Fruit fly (Drosophila melanogaster): ENCODE results near the gene CG13032.
A peak's percentile ranks its signal among the peaks of the same experiment; 100 is the strongest.

Gene CG13032

DNA sequence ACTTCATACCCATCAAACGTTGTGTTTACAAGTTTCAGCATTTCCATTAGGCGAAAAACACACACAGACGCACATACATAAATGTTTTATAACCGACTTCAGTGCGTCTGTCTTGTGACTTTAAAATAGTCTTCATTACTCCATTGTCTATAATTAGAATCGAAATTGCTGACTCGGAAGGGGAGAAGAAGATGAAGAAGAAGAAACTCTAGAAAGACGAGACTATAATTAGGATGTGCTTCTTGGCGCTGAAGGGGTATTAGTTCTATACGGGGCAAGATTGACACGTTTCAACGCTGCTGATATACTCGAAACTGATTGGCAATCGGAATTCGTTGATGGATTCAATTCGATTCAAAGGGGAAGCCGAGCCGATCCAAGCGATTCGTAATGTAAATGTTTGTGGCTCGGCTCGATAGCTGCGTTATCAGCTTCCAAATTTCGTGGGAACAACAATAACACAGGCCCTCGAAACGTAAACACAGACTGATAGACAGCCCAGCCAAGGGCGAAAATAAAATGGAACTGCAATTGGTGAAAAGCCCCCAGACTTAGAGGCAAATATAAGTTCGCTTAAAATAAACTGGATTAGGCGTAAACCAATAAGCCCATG is 35.1 kb downstream of the CG13032 start:
- TF ChIP-seq rn (GFP tag; IDR thresholded peaks at IDR 0.05) (no peak), CG4496 (GFP tag; IDR thresholded peaks at IDR 0.05) (no peak), EcR (GFP tag; optimal IDR thresholded peaks at IDR 0.05) (no peak), CG9948 (tag; optimal IDR thresholded peaks at IDR 0.05) (no peak), Ets98B (GFP tag; IDR thresholded peaks at IDR 0.05) (no peak), CG32121 (GFP tag; IDR thresholded peaks at IDR 0.05) (no peak), Snoo (tag; optimal IDR thresholded peaks at IDR 0.05) (no peak), CG8159 (tag; optimal IDR thresholded peaks at IDR 0.05) (no peak), CG34367 (tag; optimal IDR thresholded peaks at IDR 0.05) (no peak), CG10348 (GFP tag; IDR thresholded peaks at IDR 0.05) (no peak), Pif1B (GFP tag; optimal IDR thresholded peaks at IDR 0.05) (no peak), CG17806 (tag; optimal IDR thresholded peaks at IDR 0.05) (no peak)

DNA sequence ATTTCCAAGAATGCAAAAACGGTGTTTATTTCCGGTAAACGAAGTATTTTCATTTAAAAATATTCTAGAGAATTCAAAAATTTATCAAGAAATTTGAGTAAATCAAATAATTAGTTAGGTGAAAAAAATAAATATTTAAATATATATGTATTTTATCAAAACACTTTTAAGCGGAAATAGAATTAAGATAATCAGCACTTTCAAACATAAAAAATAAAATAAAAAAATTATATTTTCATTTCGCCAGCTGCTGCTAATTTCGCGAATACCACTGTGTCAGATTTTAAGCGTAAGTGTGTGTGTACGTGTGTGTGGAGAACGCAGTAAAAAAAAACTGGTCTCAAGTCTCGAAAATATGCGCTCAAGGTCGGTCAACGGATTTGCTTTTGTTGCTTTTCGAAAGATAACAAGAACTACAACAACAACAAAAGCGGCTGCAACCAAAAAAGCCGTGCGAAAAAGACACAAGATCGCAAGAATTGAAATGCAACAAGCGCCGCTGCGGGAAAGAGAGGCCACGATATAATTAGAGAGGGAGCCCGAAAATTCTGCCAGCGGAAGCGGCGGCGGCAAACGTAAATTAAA is 36.0 kb downstream of the CG13032 start:
- TF ChIP-seq Ets98B (GFP tag; IDR thresholded peaks at IDR 0.05) (peak; percentile 4; the same call in 1 of the 2 replicates), CG12605 (GFP tag; IDR thresholded peaks at IDR 0.05) (no peak), CG8301 (tag; optimal IDR thresholded peaks at IDR 0.05) (no peak), EcR (GFP tag; optimal IDR thresholded peaks at IDR 0.05) (peak; percentile 71), rn (GFP tag; IDR thresholded peaks at IDR 0.05) (0 out of 2 replicates have a peak, but pooled peaks have one; percentile 12), Pif1B (GFP tag; optimal IDR thresholded peaks at IDR 0.05) (peak; percentile 24), CG32121 (GFP tag; IDR thresholded peaks at IDR 0.05) (no peak), CG8159 (tag; optimal IDR thresholded peaks at IDR 0.05) (no peak)

DNA sequence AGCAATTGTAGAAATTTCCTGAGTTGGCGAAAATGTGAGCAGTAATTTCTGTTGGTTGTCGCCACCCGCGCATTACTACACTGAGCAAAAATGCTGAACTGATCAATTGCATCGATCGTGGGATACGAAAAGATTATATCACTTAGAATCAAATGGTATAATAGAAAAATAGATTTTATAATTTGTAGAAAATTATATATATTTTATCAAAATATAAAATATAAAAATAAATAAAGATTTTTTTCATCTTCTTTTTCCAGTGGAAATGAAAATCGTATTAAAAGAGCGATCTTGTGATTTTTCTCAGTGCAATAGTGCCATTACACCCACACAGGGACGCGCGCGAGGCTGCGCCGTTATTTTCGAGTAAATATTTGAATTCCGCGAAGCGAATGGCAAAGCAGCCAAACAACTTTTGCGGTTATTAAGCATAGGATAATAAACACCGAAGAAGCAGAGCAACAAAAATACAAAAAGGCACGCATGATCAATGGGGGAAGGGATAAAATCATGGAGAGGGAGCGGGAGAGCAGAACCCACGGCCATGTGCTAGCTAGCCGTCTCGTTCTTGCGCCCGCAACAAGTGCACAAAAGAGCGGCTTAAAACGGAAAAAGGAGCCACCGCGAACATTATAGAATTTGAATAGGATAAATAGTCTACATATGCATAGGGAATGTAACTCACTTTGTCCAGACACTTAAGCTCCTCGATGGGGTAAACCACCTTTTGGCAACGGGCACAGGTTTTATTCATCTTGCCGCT is 36.7 kb downstream of the CG13032 start:
- peak; percentile 72 for TF ChIP-seq CG32121 (GFP tag; IDR thresholded peaks at IDR 0.05)
- peak; percentile 73 for TF ChIP-seq CG17806 (tag; optimal IDR thresholded peaks at IDR 0.05)
- TF ChIP-seq CG15710 (tag; optimal IDR thresholded peaks at IDR 0.05): peak; percentile 69
- peak; percentile 51 for TF ChIP-seq Ets98B (GFP tag; IDR thresholded peaks at IDR 0.05)
- peak; percentile 51 for TF ChIP-seq Pif1B (GFP tag; optimal IDR thresholded peaks at IDR 0.05)
- TF ChIP-seq CG14655 (GFP tag; optimal IDR thresholded peaks at IDR 0.05): peak; percentile 83
- peak; percentile 63; the same call in 2 of the 3 replicates for TF ChIP-seq fd96Ca (GFP tag; IDR thresholded peaks at IDR 0.05)
- TF ChIP-seq CG8159 (tag; optimal IDR thresholded peaks at IDR 0.05): peak; percentile 84
- peak; percentile 54 for TF ChIP-seq CG9948 (tag; optimal IDR thresholded peaks at IDR 0.05)
- peak; percentile 58 for TF ChIP-seq CG8301 (tag; optimal IDR thresholded peaks at IDR 0.05)
- TF ChIP-seq D1 (tag; optimal IDR thresholded peaks at IDR 0.05): no peak
- TF ChIP-seq EcR (GFP tag; optimal IDR thresholded peaks at IDR 0.05): peak; percentile 45
- peak; percentile 26 for TF ChIP-seq CG34367 (tag; optimal IDR thresholded peaks at IDR 0.05)
- no peak; the same call in 1 of the 2 replicates for TF ChIP-seq CG10348 (GFP tag; IDR thresholded peaks at IDR 0.05)
- peak; percentile 6 for TF ChIP-seq Snoo (tag; optimal IDR thresholded peaks at IDR 0.05)
- peak; percentile 60 for TF ChIP-seq Pif1A (GFP tag; optimal IDR thresholded peaks at IDR 0.05)
- peak; percentile 65 for TF ChIP-seq CG4496 (GFP tag; IDR thresholded peaks at IDR 0.05)
- TF ChIP-seq gl (tag; optimal IDR thresholded peaks at IDR 0.05): no peak
- TF ChIP-seq CG13204 (GFP tag; optimal IDR thresholded peaks at IDR 0.05): no peak
- TF ChIP-seq rn (GFP tag; IDR thresholded peaks at IDR 0.05): peak; percentile 56; the same call in 1 of the 2 replicates
- no peak for TF ChIP-seq CG12605 (GFP tag; IDR thresholded peaks at IDR 0.05)

DNA sequence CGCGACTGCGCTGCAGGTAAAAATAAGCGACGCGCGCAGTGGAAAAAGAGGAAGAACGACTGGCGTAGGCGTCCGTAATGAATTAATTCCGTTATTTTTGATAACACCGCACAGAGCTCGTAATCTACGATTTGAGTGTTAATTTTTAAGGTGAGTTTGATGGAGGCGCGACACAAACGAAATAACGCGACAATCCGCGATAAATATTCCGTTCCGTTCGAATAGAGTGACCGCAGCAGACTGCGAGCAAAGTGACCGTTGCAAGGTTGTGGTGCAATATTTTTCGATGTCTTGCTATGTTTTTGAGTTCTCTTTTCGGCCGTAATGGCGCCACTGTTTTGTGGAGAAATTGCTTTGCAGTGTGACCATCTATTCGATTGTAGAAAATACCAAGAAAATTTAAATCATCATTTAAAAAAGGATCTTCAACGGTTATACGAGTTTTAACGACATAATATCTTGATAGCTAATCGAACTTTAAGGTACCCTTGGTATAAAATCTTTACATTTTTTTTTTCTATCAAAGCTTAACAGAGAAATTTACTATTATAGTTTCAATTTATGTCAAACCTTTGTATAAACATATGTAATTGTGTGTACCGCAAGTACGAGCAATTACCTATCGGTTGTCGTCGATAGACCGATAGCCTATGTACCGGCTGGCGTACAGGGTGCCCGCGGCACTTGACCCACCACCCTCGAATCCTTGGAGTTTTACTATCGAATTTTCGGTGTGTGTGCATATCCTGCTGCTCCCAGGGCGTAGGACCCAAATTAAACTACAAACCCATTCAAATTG is 37.9 kb downstream of the CG13032 start, which contains the start of the genes CG43954, Lasp and Dab:
Gene CG43954 (minus strand): TSS at position 248 of the 799 bp plus-strand sequence.
Gene Lasp (minus strand): TSS at position 248 of the 799 bp plus-strand sequence.
Gene Dab (plus strand): TSS at position 697 of the 799 bp plus-strand sequence.
- TF ChIP-seq EcR (GFP tag; optimal IDR thresholded peaks at IDR 0.05) (no peak), Pif1A (GFP tag; optimal IDR thresholded peaks at IDR 0.05) (peak; percentile 15), D1 (tag; optimal IDR thresholded peaks at IDR 0.05) (no peak), rn (GFP tag; IDR thresholded peaks at IDR 0.05) (no peak), CG17806 (tag; optimal IDR thresholded peaks at IDR 0.05) (no peak), CG32121 (GFP tag; IDR thresholded peaks at IDR 0.05) (peak; percentile 46; the same call in 1 of the 2 replicates), CG8159 (tag; optimal IDR thresholded peaks at IDR 0.05) (peak; percentile 14), Ets98B (GFP tag; IDR thresholded peaks at IDR 0.05) (peak; percentile 31), CG4496 (GFP tag; IDR thresholded peaks at IDR 0.05) (peak; percentile 38; the same call in 1 of the 3 replicates), CG13204 (GFP tag; optimal IDR thresholded peaks at IDR 0.05) (peak; percentile 26), CG9948 (tag; optimal IDR thresholded peaks at IDR 0.05) (peak; percentile 9), CG14655 (GFP tag; optimal IDR thresholded peaks at IDR 0.05) (no peak), Snoo (tag; optimal IDR thresholded peaks at IDR 0.05) (peak; percentile 49), CG12605 (GFP tag; IDR thresholded peaks at IDR 0.05) (peak; percentile 54; the same call in 1 of the 2 replicates), CG15710 (tag; optimal IDR thresholded peaks at IDR 0.05) (no peak)

DNA sequence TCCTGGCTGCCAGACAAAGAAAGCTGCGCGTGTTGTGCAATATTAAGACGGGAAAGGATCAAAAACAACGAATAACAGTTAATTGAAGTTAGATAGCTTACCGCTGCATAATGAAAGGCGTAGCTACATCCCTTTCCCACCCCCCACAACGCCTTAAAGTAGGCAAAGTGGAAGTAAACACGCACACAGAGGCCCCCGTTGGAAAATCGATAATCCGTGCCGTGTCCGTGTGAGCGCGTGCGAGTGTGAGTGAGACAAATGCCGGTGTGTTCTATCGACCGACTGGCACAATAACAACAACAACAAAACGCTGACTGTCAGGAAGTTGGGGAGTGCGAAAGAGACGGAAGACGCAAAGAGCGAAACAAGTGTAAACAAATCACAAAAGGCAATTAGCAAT is 38.6 kb downstream of the CG13032 start:
- TF ChIP-seq fd96Ca (GFP tag; IDR thresholded peaks at IDR 0.05): no peak
- no peak for TF ChIP-seq CG15710 (tag; optimal IDR thresholded peaks at IDR 0.05)
- TF ChIP-seq CG10348 (GFP tag; IDR thresholded peaks at IDR 0.05): no peak
- no peak for TF ChIP-seq CG14655 (GFP tag; optimal IDR thresholded peaks at IDR 0.05)
- TF ChIP-seq CG8159 (tag; optimal IDR thresholded peaks at IDR 0.05): no peak
- TF ChIP-seq CG8301 (tag; optimal IDR thresholded peaks at IDR 0.05): no peak
- TF ChIP-seq CG13204 (GFP tag; optimal IDR thresholded peaks at IDR 0.05): no peak
- TF ChIP-seq Snoo (tag; optimal IDR thresholded peaks at IDR 0.05): no peak
- no peak for TF ChIP-seq CG9948 (tag; optimal IDR thresholded peaks at IDR 0.05)
- TF ChIP-seq Pif1B (GFP tag; optimal IDR thresholded peaks at IDR 0.05): no peak
- no peak for TF ChIP-seq CG4496 (GFP tag; IDR thresholded peaks at IDR 0.05)
- no peak for TF ChIP-seq gl (tag; optimal IDR thresholded peaks at IDR 0.05)
- no peak for TF ChIP-seq Ets98B (GFP tag; IDR thresholded peaks at IDR 0.05)
- TF ChIP-seq rn (GFP tag; IDR thresholded peaks at IDR 0.05): no peak
- no peak for TF ChIP-seq EcR (GFP tag; optimal IDR thresholded peaks at IDR 0.05)
- no peak for TF ChIP-seq CG12605 (GFP tag; IDR thresholded peaks at IDR 0.05)
- TF ChIP-seq Pif1A (GFP tag; optimal IDR thresholded peaks at IDR 0.05): no peak
- no peak for TF ChIP-seq CG17806 (tag; optimal IDR thresholded peaks at IDR 0.05)
- TF ChIP-seq CG34367 (tag; optimal IDR thresholded peaks at IDR 0.05): no peak
